Worm (Caenorhabditis elegans): ENCODE data around the gene prp-39.

Gene prp-39

ce11 chrV:5693595-5693994 is 11.2 kb upstream of the prp-39 start (continued):
- no peak for TF ChIP-seq dsc-1 (tag; optimal IDR thresholded peaks at IDR 0.05)
- TF ChIP-seq jun-1 (tag; optimal IDR thresholded peaks at IDR 0.05), result no peak
- TF ChIP-seq mef-2 (tag; optimal IDR thresholded peaks at IDR 0.05), result no peak
- no peak for TF ChIP-seq hlh-17 (GFP tag; optimal IDR thresholded peaks at IDR 0.05; ENCODE audit: borderline replicate concordance)
- TF ChIP-seq hlh-4 (tag; optimal IDR thresholded peaks at IDR 0.05), result no peak
- peak; percentile 77 for TF ChIP-seq nhr-20 (tag; optimal IDR thresholded peaks at IDR 0.05)
- TF ChIP-seq lin-13 (GFP tag; optimal IDR thresholded peaks at IDR 0.05), result no peak
- peak; percentile 65 for TF ChIP-seq nhr-71 (tag; optimal IDR thresholded peaks at IDR 0.05)
- TF ChIP-seq swsn-7 (tag; optimal IDR thresholded peaks at IDR 0.05), result no peak
- TF ChIP-seq snu-23 (GFP tag; optimal IDR thresholded peaks at IDR 0.05), result peak; percentile 52
- TF ChIP-seq zag-1 (tag; optimal IDR thresholded peaks at IDR 0.05), result no peak
- TF ChIP-seq sup-37 (GFP tag; optimal IDR thresholded peaks at IDR 0.05), result no peak
- TF ChIP-seq nhr-76 (tag; optimal IDR thresholded peaks at IDR 0.05), result no peak
- no peak for TF ChIP-seq alr-1 (tag; optimal IDR thresholded peaks at IDR 0.05; ENCODE audit: borderline replicate concordance)
- no peak for TF ChIP-seq lin-15B (tag; optimal IDR thresholded peaks at IDR 0.05)
- no peak for TF ChIP-seq dpl-1 (GFP tag; optimal IDR thresholded peaks at IDR 0.05)
- TF ChIP-seq lsy-2 (tag; optimal IDR thresholded peaks at IDR 0.05), result peak in 1 of 2 experiments; percentile 38
- no peak for TF ChIP-seq nhr-77 (tag; optimal IDR thresholded peaks at IDR 0.05)
- no peak for TF ChIP-seq sptf-1 (tag; optimal IDR thresholded peaks at IDR 0.05)
- no peak for TF ChIP-seq C16A3.4 (tag; optimal IDR thresholded peaks at IDR 0.05)
- TF ChIP-seq nhr-85 (tag), result peak; percentile 94
- no peak for TF ChIP-seq pqm-1 (tag; optimal IDR thresholded peaks at IDR 0.05)
- no peak for TF ChIP-seq ceh-63 (GFP tag; optimal IDR thresholded peaks at IDR 0.05)
- TF ChIP-seq elt-3 (tag; optimal IDR thresholded peaks at IDR 0.05), result peak; percentile 50 to 97 (median 68)
- no peak for TF ChIP-seq mep-1 (tag; optimal IDR thresholded peaks at IDR 0.05)
- no peak for TF ChIP-seq ztf-11 (tag; optimal IDR thresholded peaks at IDR 0.05)
- TF ChIP-seq ceh-90 (tag; optimal IDR thresholded peaks at IDR 0.05), result no peak
- TF ChIP-seq egl-27 (tag; optimal IDR thresholded peaks at IDR 0.05), result no peak
- TF ChIP-seq isw-1 (GFP tag; IDR thresholded peaks at IDR 0.05), result no peak
- TF ChIP-seq nhr-90 (tag; optimal IDR thresholded peaks at IDR 0.05; ENCODE audit: poor library complexity), result peak; percentile 56
- TF ChIP-seq nhr-28 (tag; optimal IDR thresholded peaks at IDR 0.05), result no peak
- TF ChIP-seq pag-3 (tag; optimal IDR thresholded peaks at IDR 0.05; ENCODE audit: borderline replicate concordance, insufficient read depth), result no peak
- no peak for TF ChIP-seq fkh-8 (tag; optimal IDR thresholded peaks at IDR 0.05)
- TF ChIP-seq snpc-4 (tag; optimal IDR thresholded peaks at IDR 0.05), result no peak
- no peak for TF ChIP-seq elt-2 (tag; optimal IDR thresholded peaks at IDR 0.05)
- no peak for TF ChIP-seq fkh-4 (tag; optimal IDR thresholded peaks at IDR 0.05; ENCODE audit: borderline replicate concordance)
- TF ChIP-seq sox-4 (tag; optimal IDR thresholded peaks at IDR 0.05), result no peak
- TF ChIP-seq ces-1 (GFP tag; optimal IDR thresholded peaks at IDR 0.05), result no peak
- peak; percentile 51 for TF ChIP-seq nhr-19 (GFP tag; conservative IDR thresholded peaks at IDR 0.05)
- no peak for TF ChIP-seq C04F5.9 (tag; optimal IDR thresholded peaks at IDR 0.05)
- no peak for TF ChIP-seq rnt-1 (tag; optimal IDR thresholded peaks at IDR 0.05)
- TF ChIP-seq unc-30 (tag; optimal IDR thresholded peaks at IDR 0.05), result no peak
- no peak for TF ChIP-seq mab-9 (GFP tag; IDR thresholded peaks at IDR 0.05)
- TF ChIP-seq lin-14 (GFP tag; optimal IDR thresholded peaks at IDR 0.05), result peak; percentile 70
- TF ChIP-seq ceh-8 (GFP tag; optimal IDR thresholded peaks at IDR 0.05), result no peak
- peak; percentile 59 for TF ChIP-seq grh-1 (GFP tag; IDR thresholded peaks at IDR 0.05)
- no peak for TF ChIP-seq Y116A8C.19 (tag; optimal IDR thresholded peaks at IDR 0.05; ENCODE audit: borderline replicate concordance)
- no peak for TF ChIP-seq ceh-82 (tag; optimal IDR thresholded peaks at IDR 0.05)
- no peak for TF ChIP-seq irx-1 (tag; optimal IDR thresholded peaks at IDR 0.05)
- no peak for TF ChIP-seq ama-1 (optimal IDR thresholded peaks at IDR 0.05)
- no peak for TF ChIP-seq xbp-1 (tag; optimal IDR thresholded peaks at IDR 0.05)
- peak; percentile 43 for TF ChIP-seq tbx-2 (tag; optimal IDR thresholded peaks at IDR 0.05)
- no peak for TF ChIP-seq F16B12.6 (tag; optimal IDR thresholded peaks at IDR 0.05)
- no peak for TF ChIP-seq skn-1 (tag; optimal IDR thresholded peaks at IDR 0.05)
